Worm (Caenorhabditis elegans) whole organism, L1 larva: ENCODE measurements around the gene mog-5.
A peak's percentile ranks its signal among the peaks of the same experiment; 100 is the strongest.

Experiments
- C04F5.9 ChIP-seq: sonication (generic microtip); optimal IDR thresholded peaks from 2 replicates; lab custom pipeline; 2016; ENCODE audit warnings: missing genetic modification characterization, missing compliant biosample characterization
- C16A3.4 ChIP-seq: fragments of 150-350 bp; optimal IDR thresholded peaks from 2 replicates; lab custom pipeline; 2014; ENCODE audit warnings: missing biosample characterization, missing genetic modification characterization
- C34B4.2 ChIP-seq: sonication (generic microtip); optimal IDR thresholded peaks from 2 replicates; lab custom pipeline; 2017; ENCODE audit warnings: mild to moderate bottlenecking, missing genetic modification characterization, missing compliant biosample characterization
- aha-1 ChIP-seq: fragments of 150-350 bp; optimal IDR thresholded peaks from 2 replicates; lab custom pipeline; 2014; ENCODE audit warnings: missing biosample characterization, missing genetic modification characterization
- aly-2 ChIP-seq: fragments of 150-350 bp; optimal IDR thresholded peaks from 2 replicates; lab custom pipeline; 2014; ENCODE audit warnings: missing biosample characterization, missing genetic modification characterization
- blmp-1 ChIP-seq: fragments of 150-350 bp; optimal IDR thresholded peaks from 2 replicates; lab custom pipeline; 2014; ENCODE audit warnings: missing biosample characterization, missing genetic modification characterization
- ceh-88 ChIP-seq: fragments of 200-800 bp; sonication (Bioruptor generic); IDR thresholded peaks from 2 replicates; pipeline ENCODE4 v1.3.6; 2022; ENCODE audit warnings: missing genetic modification characterization, missing compliant biosample characterization
- ces-1 ChIP-seq: fragments of 150-350 bp; optimal IDR thresholded peaks from 2 replicates; lab custom pipeline; 2014; ENCODE audit warnings: missing biosample characterization, missing genetic modification reagents, missing genetic modification characterization
- dsc-1 ChIP-seq: sonication (generic microtip); optimal IDR thresholded peaks from 2 replicates; lab custom pipeline; 2016; ENCODE audit warnings: mild to moderate bottlenecking, missing genetic modification characterization, missing compliant biosample characterization
- efl-1 ChIP-seq, 4 experiments: fragments of 150-350 bp; optimal IDR thresholded peaks in 3 of 4; peaks in 1 of 4; 1 replicate in 1 of 4; 2 replicates in 3 of 4; lab custom pipeline; 2014; ENCODE audit warnings: missing biosample characterization in 2 of 4, missing genetic modification characterization in 2 of 4, missing genetic modification reagents in 2 of 4
- egl-27 ChIP-seq, 2 experiments: fragments of 150-350 bp in 1 of 2; sonication (generic microtip); optimal IDR thresholded peaks; 3 replicates each; lab custom pipeline; 2017 to 2018; ENCODE audit warnings: missing biosample characterization in 2 of 2, missing genetic modification characterization in 2 of 2, missing genetic modification reagents in 2 of 2
- elt-2 ChIP-seq: sonication (generic microtip); optimal IDR thresholded peaks from 2 replicates; lab custom pipeline; 2016; ENCODE audit warnings: missing genetic modification characterization, mild to moderate bottlenecking, inconsistent platforms, missing compliant biosample characterization, missing genetic modification reagents
- elt-3 ChIP-seq, 6 experiments: fragments of 150-350 bp in 1 of 6; sonication (generic microtip); optimal IDR thresholded peaks; 2 replicates each; lab custom pipeline; 2017 to 2018; ENCODE audit warnings: missing biosample characterization in 6 of 6, missing genetic modification characterization in 6 of 6, inconsistent platforms in 1 of 6
- grh-1 ChIP-seq: fragments of 200-800 bp; sonication (Bioruptor generic); IDR thresholded peaks from 2 replicates; pipeline ENCODE4 v1.3.6; 2022; ENCODE audit warnings: missing genetic modification reagents, missing genetic modification characterization, missing compliant biosample characterization
- hpl-2 ChIP-seq: fragments of 150-350 bp; optimal IDR thresholded peaks from 2 replicates; lab custom pipeline; 2014; ENCODE audit warnings: missing biosample characterization, missing genetic modification reagents, missing genetic modification characterization
- lin-13 ChIP-seq: fragments of 150-350 bp; optimal IDR thresholded peaks from 2 replicates; lab custom pipeline; 2014; ENCODE audit warnings: missing biosample characterization, missing genetic modification reagents, missing genetic modification characterization
- lin-14 ChIP-seq: fragments of 200-800 bp; sonication (Bioruptor generic); optimal IDR thresholded peaks from 2 replicates; lab custom pipeline; 2018; ENCODE audit warnings: mild to moderate bottlenecking, missing genetic modification characterization, moderate library complexity, missing compliant biosample characterization
- lin-15B ChIP-seq: fragments of 150-350 bp; sonication (generic microtip); optimal IDR thresholded peaks from 3 replicates; lab custom pipeline; 2014; ENCODE audit warnings: missing biosample characterization, missing genetic modification characterization
- mab-9 ChIP-seq: fragments of 200-800 bp; sonication (Bioruptor generic); IDR thresholded peaks from 2 replicates; pipeline ENCODE4 v1.3.6; 2022; ENCODE audit warnings: missing genetic modification reagents, missing genetic modification characterization, missing compliant biosample characterization
- mdl-1 ChIP-seq, 2 experiments: fragments of 150-350 bp; optimal IDR thresholded peaks; 2 replicates each; lab custom pipeline; 2014 to 2017; ENCODE audit warnings: missing biosample characterization in 2 of 2, missing genetic modification characterization in 2 of 2, inconsistent platforms in 1 of 2
- mep-1 ChIP-seq: fragments of 150-350 bp; optimal IDR thresholded peaks from 2 replicates; lab custom pipeline; 2014; ENCODE audit warnings: missing biosample characterization, missing genetic modification characterization
- nhr-12 ChIP-seq: sonication (generic microtip); optimal IDR thresholded peaks from 2 replicates; lab custom pipeline; 2017; ENCODE audit warnings: missing biosample characterization, missing genetic modification characterization
- nhr-19 ChIP-seq: fragments of 200-800 bp; sonication (Bioruptor generic); conservative IDR thresholded peaks from 2 replicates; pipeline ENCODE4 v1.3.6; 2022; ENCODE audit warnings: missing genetic modification characterization, missing compliant biosample characterization
- nhr-20 ChIP-seq: sonication (generic microtip); optimal IDR thresholded peaks from 2 replicates; lab custom pipeline; 2016; ENCODE audit warnings: mild to moderate bottlenecking, missing genetic modification characterization, missing compliant biosample characterization
- nhr-47 ChIP-seq: sonication (generic microtip); optimal IDR thresholded peaks from 2 replicates; lab custom pipeline; 2016; ENCODE audit warnings: mild to moderate bottlenecking, missing genetic modification characterization, moderate library complexity, missing compliant biosample characterization
- nhr-76 ChIP-seq: sonication (generic microtip); optimal IDR thresholded peaks from 2 replicates; lab custom pipeline; 2017; ENCODE audit warnings: missing biosample characterization, missing genetic modification characterization
- nhr-84 ChIP-seq: sonication (generic microtip); optimal IDR thresholded peaks from 2 replicates; lab custom pipeline; 2017; ENCODE audit warnings: missing biosample characterization, missing genetic modification characterization
- nhr-85 ChIP-seq: sonication (generic microtip); peaks from one replicate; lab custom pipeline; 2016; ENCODE audit warnings: missing genetic modification characterization, inconsistent platforms, missing compliant biosample characterization
- pqm-1 ChIP-seq: sonication (generic microtip); optimal IDR thresholded peaks from 3 replicates; lab custom pipeline; 2017; ENCODE audit warnings: missing biosample characterization, missing genetic modification characterization
- rnt-1 ChIP-seq: sonication (generic microtip); optimal IDR thresholded peaks from 2 replicates; lab custom pipeline; 2016; ENCODE audit warnings: mild to moderate bottlenecking, missing genetic modification characterization, moderate library complexity, missing compliant biosample characterization
- snu-23 ChIP-seq: sonication (generic microtip); optimal IDR thresholded peaks from 2 replicates; lab custom pipeline; 2016; ENCODE audit warnings: missing genetic modification characterization, missing compliant biosample characterization
- tlp-1 ChIP-seq: fragments of 150-350 bp; optimal IDR thresholded peaks from 2 replicates; lab custom pipeline; 2014; ENCODE audit warnings: missing biosample characterization, missing genetic modification characterization
- xbp-1 ChIP-seq: sonication (generic microtip); optimal IDR thresholded peaks from 2 replicates; lab custom pipeline; 2016; ENCODE audit warnings: missing genetic modification characterization, missing compliant biosample characterization

Gene mog-5

DNA sequence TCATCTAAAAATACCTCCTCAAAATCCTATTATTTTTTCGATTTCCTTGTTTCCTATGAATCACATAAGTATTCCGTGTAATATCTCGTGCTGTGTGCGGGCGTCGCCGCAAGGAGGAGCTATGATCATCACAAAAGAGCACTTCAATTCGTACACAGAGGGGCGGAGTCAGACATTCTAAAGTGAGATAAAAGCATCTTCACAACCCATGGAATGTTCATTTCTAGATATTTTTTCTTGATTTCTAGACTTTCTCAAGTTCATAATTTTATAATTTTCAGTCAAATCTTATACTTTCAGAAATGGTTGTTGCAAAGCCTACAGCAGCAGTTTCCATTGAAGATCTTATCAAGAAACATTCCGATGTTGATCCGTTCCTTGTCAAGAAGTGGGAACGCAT, 48.0 kb downstream of the mog-5 start, which contains the start of gene cex-1:
TSS of gene cex-1 (plus strand) at position 301 of the 400 bp plus-strand sequence.
- TF ChIP-seq egl-27 (tag; optimal IDR thresholded peaks at IDR 0.05; lab: Kevin White, UChicago) = no peak
- no peak for TF ChIP-seq hpl-2 (GFP tag; lab: Kevin White, UChicago)
- TF ChIP-seq pqm-1 (tag; lab: Kevin White, UChicago) = no peak
- no peak for TF ChIP-seq tlp-1
- TF ChIP-seq ces-1 (GFP tag; lab: Kevin White, UChicago) = no peak
- TF ChIP-seq rnt-1 (tag; lab: Kevin White, UChicago) = no peak
- TF ChIP-seq snu-23 (GFP tag; lab: Kevin White, UChicago) = no peak
- TF ChIP-seq elt-2 (tag; lab: Kevin White, UChicago) = no peak
- TF ChIP-seq nhr-19 (GFP tag; lab: Robert Waterston, UW) = no peak
- no peak for TF ChIP-seq mab-9

DNA sequence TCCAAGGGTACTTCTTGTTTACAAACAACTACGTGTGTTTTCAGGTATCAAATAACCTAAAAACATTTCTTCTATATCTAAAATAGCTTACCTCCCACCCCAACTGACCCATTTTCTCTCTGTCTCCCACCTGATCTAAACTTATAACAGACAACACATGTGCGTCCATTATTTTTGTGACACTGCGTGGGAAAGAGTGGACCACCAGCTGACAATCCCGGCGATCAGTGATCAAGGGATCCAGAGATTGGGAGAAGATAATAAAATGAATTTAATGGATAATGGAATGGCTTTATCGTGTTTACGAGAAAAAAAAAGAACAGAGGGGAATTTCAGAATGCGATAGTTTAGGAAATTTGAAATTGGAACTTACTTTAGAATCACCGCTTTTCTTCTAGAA, 49.9 kb downstream of the mog-5 start:
- peak; percentile 41 for TF ChIP-seq nhr-19 (GFP tag; lab: Robert Waterston, UW)
- TF ChIP-seq xbp-1 (tag; lab: Kevin White, UChicago) = no peak
- no peak for TF ChIP-seq lin-15B (tag; lab: Kevin White, UChicago)
- TF ChIP-seq pqm-1 (tag; lab: Kevin White, UChicago) = no peak
- TF ChIP-seq lin-13 (GFP tag; lab: Kevin White, UChicago) = no peak
- peak; percentile 72 for TF ChIP-seq rnt-1 (tag; lab: Kevin White, UChicago)
- peak; percentile 32 for TF ChIP-seq dsc-1 (tag; lab: Kevin White, UChicago)
- TF ChIP-seq aha-1 (tag; lab: Kevin White, UChicago) = no peak
- no peak for TF ChIP-seq nhr-76 (tag; lab: Kevin White, UChicago)
- TF ChIP-seq efl-1 (optimal IDR thresholded peaks at IDR 0.05; lab: Kevin White, UChicago) = peak in 1 of 2 experiments; percentile 6
- no peak for TF ChIP-seq efl-1 (GFP tag; optimal IDR thresholded peaks at IDR 0.05 in 1 of 2; lab: Kevin White, UChicago)
- peak; percentile 59 for TF ChIP-seq lin-14
- no peak for TF ChIP-seq mep-1 (tag; lab: Kevin White, UChicago)
- no peak for TF ChIP-seq aly-2 (tag; lab: Kevin White, UChicago)

DNA sequence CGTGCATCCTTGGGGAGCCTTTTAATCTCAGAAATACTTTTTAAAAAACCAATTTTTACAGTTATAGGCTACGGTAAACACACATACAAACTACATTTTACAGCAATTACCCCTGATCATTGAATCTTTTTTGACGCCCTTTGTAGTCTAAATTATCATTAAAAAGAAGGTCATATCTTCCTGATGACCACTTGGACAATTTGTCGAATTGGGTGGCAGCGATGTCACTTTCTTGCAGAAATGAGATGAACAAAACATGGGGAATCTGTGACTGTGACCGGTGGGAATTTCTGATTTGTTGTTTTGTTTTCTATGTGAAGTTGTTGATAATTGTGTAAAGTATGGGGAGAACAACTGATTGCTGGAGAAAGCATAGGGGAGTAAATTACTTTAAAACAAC, 50.3 kb downstream of the mog-5 start:
- TF ChIP-seq elt-3 (tag; optimal IDR thresholded peaks at IDR 0.05; lab: Kevin White, UChicago) = peak in 1 of 6 experiments; percentile 12
- TF ChIP-seq blmp-1 (tag; lab: Kevin White, UChicago) = peak; percentile 74
- TF ChIP-seq nhr-12 (tag; lab: Kevin White, UChicago) = no peak
- TF ChIP-seq C16A3.4 (tag; lab: Kevin White, UChicago) = no peak
- no peak for TF ChIP-seq mdl-1 (tag; optimal IDR thresholded peaks at IDR 0.05; lab: Kevin White, UChicago)
- peak; percentile 67 for TF ChIP-seq nhr-85 (tag; lab: Kevin White, UChicago)
- TF ChIP-seq nhr-47 (tag; lab: Kevin White, UChicago) = no peak
- TF ChIP-seq nhr-20 (tag; lab: Kevin White, UChicago) = peak; percentile 0
- TF ChIP-seq C34B4.2 (tag; lab: Kevin White, UChicago) = no peak
- no peak for TF ChIP-seq grh-1
- TF ChIP-seq lin-13 (GFP tag; lab: Kevin White, UChicago) = no peak

DNA sequence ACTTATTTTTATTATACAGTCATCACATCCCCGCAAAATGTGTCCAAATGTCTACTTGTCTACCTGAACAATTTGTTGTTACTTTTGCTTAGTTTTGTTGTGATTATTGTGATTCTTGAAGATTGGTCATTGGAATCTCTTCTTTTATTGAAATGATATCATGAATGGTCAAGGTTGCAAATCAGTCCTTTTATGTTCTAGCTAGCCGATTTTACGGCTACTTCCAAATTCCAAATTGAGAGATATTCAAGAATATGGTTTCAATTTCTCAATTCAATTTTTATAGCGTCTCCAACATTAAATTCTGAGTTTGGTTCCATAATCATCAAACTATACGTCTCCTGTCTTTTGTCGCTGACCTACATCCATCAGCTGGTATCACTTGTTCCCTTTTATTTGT, 51.9 kb downstream of the mog-5 start:
- TF ChIP-seq ceh-88 (GFP tag; lab: Robert Waterston, UW) (no peak), nhr-85 (tag; lab: Kevin White, UChicago) (peak; percentile 66), nhr-84 (no peak)

DNA sequence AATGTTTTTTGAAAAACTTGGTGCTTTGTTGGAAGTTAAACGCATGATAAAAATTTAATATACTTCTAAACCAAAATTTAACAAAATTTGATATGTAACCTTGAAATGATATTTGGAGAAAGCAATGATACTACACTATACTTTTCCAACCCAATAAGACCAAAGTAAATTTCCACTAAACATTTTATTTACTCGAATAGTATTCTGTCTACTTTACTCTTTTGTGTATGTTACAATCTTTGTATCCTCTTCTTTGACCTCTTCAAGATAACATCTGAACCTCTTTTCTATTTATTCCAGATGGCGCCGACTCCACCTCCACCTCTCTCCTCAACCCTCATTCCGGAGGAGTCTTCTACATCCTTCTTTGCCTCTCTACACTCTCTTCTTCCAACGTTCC, 54.2 kb downstream of the mog-5 start, which contains the start of gene dhs-5:
TSS of gene dhs-5 (plus strand) at position 301 of the 400 bp plus-strand sequence.
- TF ChIP-seq dsc-1 (tag; lab: Kevin White, UChicago) (peak; percentile 56), C04F5.9 (no peak), nhr-20 (tag; lab: Kevin White, UChicago) (no peak), elt-2 (tag; lab: Kevin White, UChicago) (no peak)
